Fruit fly (Drosophila melanogaster) whole organism, embryonic: Measurements from ENCODE around the gene MICAL-like.

ENCODE experiments used
- ATbp ChIP-seq: fragments of 200-800 bp; sonication (Bioruptor generic); optimal IDR thresholded peaks from 2 replicates; lab custom pipeline; 2017; ENCODE audit warnings: missing biosample characterization, mild to moderate bottlenecking, missing genetic modification characterization, missing genetic modification reagents
- Adf1 ChIP-seq: fragments of 200-800 bp; sonication (Bioruptor generic); IDR thresholded peaks from 2 replicates; pipeline ENCODE4 v1.3.6; 2022; ENCODE audit warnings: missing biosample characterization, missing genetic modification characterization
- Atf-2 ChIP-seq: fragments of 200-800 bp; sonication (Bioruptor generic); optimal IDR thresholded peaks from 2 replicates; lab custom pipeline; 2016; ENCODE audit warnings: missing biosample characterization, missing genetic modification characterization
- Atf3 ChIP-seq: fragments of 200-800 bp; sonication (Bioruptor generic); optimal IDR thresholded peaks from 3 replicates; lab custom pipeline; 2016; ENCODE audit warnings: missing biosample characterization, missing genetic modification characterization
- BEAF-32 ChIP-seq: fragments of 200-800 bp; sonication (Bioruptor generic); optimal IDR thresholded peaks from 3 replicates; lab custom pipeline; 2017; ENCODE audit warnings: missing biosample characterization, missing genetic modification characterization, mild to moderate bottlenecking, moderate library complexity, missing genetic modification reagents
- CG10274 ChIP-seq: fragments of 200-800 bp; sonication (Bioruptor generic); optimal IDR thresholded peaks from 3 replicates; lab custom pipeline; 2017; ENCODE audit warnings: missing biosample characterization, mild to moderate bottlenecking, missing genetic modification characterization
- CG10654 ChIP-seq: fragments of 200-800 bp; sonication (Bioruptor generic); optimal IDR thresholded peaks from 2 replicates; lab custom pipeline; 2016; ENCODE audit warnings: missing biosample characterization, missing genetic modification characterization
- CG11723 ChIP-seq: fragments of 200-800 bp; sonication (Bioruptor generic); optimal IDR thresholded peaks from 2 replicates; lab custom pipeline; 2017; ENCODE audit warnings: missing biosample characterization, mild to moderate bottlenecking, missing genetic modification characterization
- CG12219 ChIP-seq: fragments of 200-800 bp; sonication (Bioruptor generic); optimal IDR thresholded peaks from 3 replicates; lab custom pipeline; 2018; ENCODE audit warnings: missing biosample characterization, mild to moderate bottlenecking, missing genetic modification characterization
- CG12391 ChIP-seq: fragments of 200-800 bp; sonication (Bioruptor generic); optimal IDR thresholded peaks from 3 replicates; lab custom pipeline; 2018; ENCODE audit warnings: missing biosample characterization, mild to moderate bottlenecking, missing genetic modification characterization, moderate library complexity
- CG14050 ChIP-seq: fragments of 200-800 bp; sonication (Bioruptor generic); IDR thresholded peaks from 3 replicates; pipeline ENCODE4 v1.3.6; 2022; ENCODE audit warnings: missing biosample characterization, missing genetic modification characterization
- CG16813 ChIP-seq: fragments of 200-800 bp; sonication (Bioruptor generic); IDR thresholded peaks from 3 replicates; pipeline ENCODE4 v1.3.6; 2022; ENCODE audit warnings: missing biosample characterization, missing genetic modification characterization; ENCODE audit not compliant: partially characterized antibody
- CG17385 ChIP-seq: fragments of 200-800 bp; sonication (Bioruptor generic); optimal IDR thresholded peaks from 3 replicates; lab custom pipeline; 2018; ENCODE audit warnings: missing biosample characterization, mild to moderate bottlenecking, missing genetic modification characterization
- CG30403 ChIP-seq: fragments of 200-800 bp; sonication (Bioruptor generic); optimal IDR thresholded peaks from 3 replicates; lab custom pipeline; 2016; ENCODE audit warnings: missing biosample characterization, missing genetic modification characterization
- CG31224 ChIP-seq: fragments of 200-800 bp; sonication (Bioruptor generic); IDR thresholded peaks from 2 replicates; pipeline ENCODE4 v1.3.6; 2022; ENCODE audit warnings: missing biosample characterization, missing genetic modification characterization
- CG3163 ChIP-seq: fragments of 200-800 bp; sonication (Bioruptor generic); optimal IDR thresholded peaks from 3 replicates; lab custom pipeline; 2016; ENCODE audit warnings: missing biosample characterization, missing genetic modification characterization
- CG4424 ChIP-seq: fragments of 200-800 bp; sonication (Bioruptor generic); optimal IDR thresholded peaks from 3 replicates; lab custom pipeline; 2016; ENCODE audit warnings: missing biosample characterization, missing genetic modification characterization
- CG4854 ChIP-seq: fragments of 200-800 bp; sonication (Bioruptor generic); optimal IDR thresholded peaks from 2 replicates; lab custom pipeline; 2016; ENCODE audit warnings: missing biosample characterization, missing genetic modification characterization, inconsistent platforms
- CG6272 ChIP-seq: fragments of 200-800 bp; sonication (Bioruptor generic); IDR thresholded peaks from 2 replicates; pipeline ENCODE4 v1.3.6; 2022; ENCODE audit warnings: missing biosample characterization, missing genetic modification characterization
- CG6765 ChIP-seq: fragments of 200-800 bp; sonication (Bioruptor generic); optimal IDR thresholded peaks from 3 replicates; lab custom pipeline; 2017; ENCODE audit warnings: missing biosample characterization, mild to moderate bottlenecking, missing genetic modification characterization
- CG8765 ChIP-seq: fragments of 200-800 bp; sonication (Bioruptor generic); IDR thresholded peaks from 2 replicates; pipeline ENCODE4 v1.3.6; 2022; ENCODE audit warnings: missing biosample characterization, missing genetic modification characterization
- CG8924 ChIP-seq: fragments of 200-800 bp; optimal IDR thresholded peaks from 3 replicates; lab custom pipeline; 2019; ENCODE audit warnings: missing biosample characterization, mild to moderate bottlenecking, missing genetic modification characterization, moderate library complexity
- D ChIP-seq, 2 experiments: fragments of 200-800 bp in 1 of 2; fragments of >200 bp in 1 of 2; sonication (Bioruptor generic) in 1 of 2; optimal IDR thresholded peaks; 2 replicates in 1 of 2; 3 replicates in 1 of 2; lab custom pipeline; 2017; ENCODE audit warnings: mild to moderate bottlenecking in 1 of 2, missing biosample characterization in 1 of 2, missing genetic modification characterization in 1 of 2, missing genetic modification reagents in 1 of 2
- Dbx ChIP-seq: fragments of 200-800 bp; sonication (Bioruptor generic); IDR thresholded peaks from 3 replicates; pipeline ENCODE4 v1.3.6; 2022; ENCODE audit warnings: missing biosample characterization, missing genetic modification characterization
- Dp ChIP-seq: fragments of 200-800 bp; sonication (Bioruptor generic); optimal IDR thresholded peaks from 2 replicates; lab custom pipeline; 2018; ENCODE audit warnings: missing biosample characterization, mild to moderate bottlenecking, missing genetic modification characterization, moderate library complexity
- Drgx ChIP-seq: fragments of 200-800 bp; sonication (Bioruptor generic); IDR thresholded peaks from 2 replicates; pipeline ENCODE4 v1.3.6; 2022; ENCODE audit warnings: missing biosample characterization, missing genetic modification characterization
- HmgZ ChIP-seq: fragments of 200-800 bp; sonication (Bioruptor generic); optimal IDR thresholded peaks from 2 replicates; lab custom pipeline; 2018; ENCODE audit warnings: missing biosample characterization, mild to moderate bottlenecking, missing genetic modification characterization
- Hr39 ChIP-seq: fragments of >200 bp; optimal IDR thresholded peaks from 2 replicates; lab custom pipeline; 2017
- Neu2 ChIP-seq: fragments of 200-800 bp; sonication (Bioruptor generic); optimal IDR thresholded peaks from 3 replicates; lab custom pipeline; 2016; ENCODE audit warnings: missing biosample characterization, missing genetic modification characterization, borderline replicate concordance
- Ssrp ChIP-seq: fragments of 200-800 bp; sonication (Bioruptor generic); optimal IDR thresholded peaks from 2 replicates; lab custom pipeline; 2018; ENCODE audit warnings: missing biosample characterization, mild to moderate bottlenecking, missing genetic modification characterization, moderate library complexity
- Trl ChIP-seq, 3 experiments: fragments of >200 bp in 2 of 3; fragments of 200-800 bp in 1 of 3; sonication (Bioruptor generic) in 1 of 3; optimal IDR thresholded peaks; 2 replicates in 1 of 3; 3 replicates in 2 of 3; lab custom pipeline; 2016 to 2017; ENCODE audit warnings: missing biosample characterization in 1 of 3, missing genetic modification characterization in 1 of 3
- bsh ChIP-seq, 2 experiments: fragments of 200-800 bp; sonication (Bioruptor generic); optimal IDR thresholded peaks; 2 replicates each; lab custom pipeline; 2017 to 2018; ENCODE audit warnings: mild to moderate bottlenecking in 2 of 2, missing biosample characterization in 2 of 2, missing genetic modification characterization in 2 of 2, moderate library complexity in 1 of 2
- crp ChIP-seq, 2 experiments: fragments of 200-800 bp; sonication (Bioruptor generic); optimal IDR thresholded peaks; 2 replicates in 1 of 2; 3 replicates in 1 of 2; lab custom pipeline; 2017; ENCODE audit warnings: missing biosample characterization in 2 of 2, missing genetic modification characterization in 2 of 2, mild to moderate bottlenecking in 1 of 2, moderate library complexity in 1 of 2
- cwo ChIP-seq: fragments of 200-800 bp; sonication (Bioruptor generic); optimal IDR thresholded peaks from 3 replicates; lab custom pipeline; 2017; ENCODE audit warnings: missing biosample characterization, missing genetic modification characterization, mild to moderate bottlenecking, moderate library complexity, missing genetic modification reagents
- dm ChIP-seq: fragments of 200-800 bp; sonication (Bioruptor generic); optimal IDR thresholded peaks from 3 replicates; lab custom pipeline; 2016; ENCODE audit warnings: missing biosample characterization, missing genetic modification characterization
- fd64A ChIP-seq: fragments of 200-800 bp; sonication (Bioruptor generic); optimal IDR thresholded peaks from 3 replicates; lab custom pipeline; 2018; ENCODE audit warnings: missing biosample characterization, mild to moderate bottlenecking, missing genetic modification characterization
- gcm2 ChIP-seq: fragments of 200-800 bp; sonication (Bioruptor generic); optimal IDR thresholded peaks from 2 replicates; lab custom pipeline; 2016; ENCODE audit warnings: missing biosample characterization, missing genetic modification characterization
- ham ChIP-seq: fragments of 200-800 bp; sonication (Bioruptor generic); IDR thresholded peaks from 2 replicates; pipeline ENCODE4 v1.3.6; 2022; ENCODE audit warnings: missing biosample characterization, missing genetic modification characterization
- hbn ChIP-seq: fragments of 200-800 bp; sonication (Bioruptor generic); IDR thresholded peaks from 2 replicates; pipeline ENCODE4 v1.3.6; 2022; ENCODE audit warnings: missing biosample characterization, missing genetic modification characterization; ENCODE audit not compliant: partially characterized antibody
- her ChIP-seq: fragments of 200-800 bp; sonication (Bioruptor generic); optimal IDR thresholded peaks from 2 replicates; lab custom pipeline; 2016; ENCODE audit warnings: missing biosample characterization, missing genetic modification characterization
- kni ChIP-seq: fragments of 200-800 bp; sonication (Bioruptor generic); optimal IDR thresholded peaks from 3 replicates; lab custom pipeline; 2017; ENCODE audit warnings: mild to moderate bottlenecking, missing biosample characterization, missing genetic modification reagents, missing genetic modification characterization
- nerfin-2 ChIP-seq: fragments of 200-800 bp; sonication (Bioruptor generic); IDR thresholded peaks from 2 replicates; pipeline ENCODE4 v1.3.6; 2022; ENCODE audit warnings: missing biosample characterization, missing genetic modification characterization; ENCODE audit not compliant: partially characterized antibody
- phol ChIP-seq: fragments of 200-800 bp; sonication (Bioruptor generic); optimal IDR thresholded peaks from 3 replicates; lab custom pipeline; 2018; ENCODE audit warnings: missing biosample characterization, mild to moderate bottlenecking, missing genetic modification characterization, moderate library complexity
- rib ChIP-seq: fragments of 200-800 bp; sonication (Bioruptor generic); IDR thresholded peaks from 2 replicates; pipeline ENCODE4 v1.3.6; 2022; ENCODE audit warnings: missing biosample characterization, missing genetic modification characterization
- slbo ChIP-seq: fragments of 200-800 bp; sonication (Bioruptor generic); IDR thresholded peaks from 2 replicates; pipeline ENCODE4 v1.3.6; 2022; ENCODE audit warnings: missing biosample characterization, missing genetic modification characterization
- toy ChIP-seq: fragments of 200-800 bp; sonication (Bioruptor generic); IDR thresholded peaks from 2 replicates; pipeline ENCODE4 v1.3.6; 2022; ENCODE audit warnings: missing biosample characterization, missing genetic modification characterization
- twi ChIP-seq: fragments of 200-800 bp; optimal IDR thresholded peaks from 2 replicates; lab custom pipeline; 2019; ENCODE audit warnings: missing biosample characterization, mild to moderate bottlenecking, missing genetic modification characterization, moderate library complexity
- usp ChIP-seq: fragments of >200 bp; optimal IDR thresholded peaks from 2 replicates; lab custom pipeline; 2017; ENCODE audit warnings: missing biosample characterization, missing genetic modification characterization

The MICAL-like gene

dm6 chr3L:13015823-13016465, 812 bp upstream of the MICAL-like start, which contains the start of gene CG11267 (continued):
- no peak for TF ChIP-seq CG16813 (GFP tag; lab: Robert Waterston, UW)
- TF ChIP-seq CG30403 (GFP tag; lab: Kevin White, UChicago): peak; percentile 88
- peak; percentile 81 for TF ChIP-seq CG12219 (GFP tag; lab: Kevin White, UChicago)
- TF ChIP-seq HmgZ: peak; percentile 70
- peak; percentile 64 for TF ChIP-seq CG4854
- TF ChIP-seq hbn (GFP tag; lab: Robert Waterston, UW): no peak
- peak; percentile 88 for TF ChIP-seq slbo (GFP tag; lab: Robert Waterston, UW)
- no peak for TF ChIP-seq crp (GFP tag; optimal IDR thresholded peaks at IDR 0.05; lab: Kevin White, UChicago)
- TF ChIP-seq rib (GFP tag; lab: Robert Waterston, UW): peak; percentile 79
- TF ChIP-seq CG14050 (GFP tag; lab: Robert Waterston, UW): peak; percentile 71; the same call in 2 of the 3 replicates
- TF ChIP-seq nerfin-2 (GFP tag; lab: Robert Waterston, UW): no peak
- peak; percentile 17 for TF ChIP-seq twi (tag; lab: Kevin White, UChicago)
- peak; percentile 93 for TF ChIP-seq Dbx (GFP tag; lab: Robert Waterston, UW)
- no peak for TF ChIP-seq D (optimal IDR thresholded peaks at IDR 0.05; lab: Kevin White, UChicago)
- TF ChIP-seq D (GFP tag; optimal IDR thresholded peaks at IDR 0.05; lab: Kevin White, UChicago): peak; percentile 75
- peak; percentile 72 for TF ChIP-seq CG17385
- TF ChIP-seq her: peak; percentile 60
- peak; percentile 85 for TF ChIP-seq CG4424 (GFP tag; lab: Kevin White, UChicago)
- peak; percentile 53 for TF ChIP-seq Atf3 (GFP tag; lab: Kevin White, UChicago)
- TF ChIP-seq CG3163 (GFP tag; lab: Kevin White, UChicago): peak; percentile 12
- TF ChIP-seq Ssrp (tag; lab: Kevin White, UChicago): peak; percentile 73
- peak; percentile 49 for TF ChIP-seq CG11723 (GFP tag; lab: Kevin White, UChicago)
- peak; percentile 90 for TF ChIP-seq Drgx (GFP tag; lab: Robert Waterston, UW)
- peak; percentile 84 for TF ChIP-seq cwo (GFP tag; lab: Kevin White, UChicago)
- TF ChIP-seq Trl (optimal IDR thresholded peaks at IDR 0.05; lab: Kevin White, UChicago): no peak
- TF ChIP-seq Trl (GFP tag; optimal IDR thresholded peaks at IDR 0.05; lab: Kevin White, UChicago): peak; percentile 90
- TF ChIP-seq gcm2 (GFP tag; lab: Kevin White, UChicago): no peak
- TF ChIP-seq CG12391: peak; percentile 74
- no peak for TF ChIP-seq Hr39
- peak; percentile 86 for TF ChIP-seq CG10654
- TF ChIP-seq BEAF-32 (GFP tag; lab: Kevin White, UChicago): peak; percentile 23
- no peak for TF ChIP-seq Adf1 (GFP tag; lab: Robert Waterston, UW)
- TF ChIP-seq CG8924 (tag; lab: Kevin White, UChicago): peak; percentile 81
- peak; percentile 71 for TF ChIP-seq CG6272
- no peak for TF ChIP-seq usp (GFP tag; lab: Kevin White, UChicago)
- peak; percentile 72 for TF ChIP-seq Atf-2 (GFP tag; lab: Kevin White, UChicago)
- TF ChIP-seq Dp (GFP tag; lab: Kevin White, UChicago): no peak
- peak; percentile 68 for TF ChIP-seq CG6765
- no peak for TF ChIP-seq kni (GFP tag; lab: Kevin White, UChicago)
- TF ChIP-seq Neu2 (GFP tag; lab: Kevin White, UChicago): no peak
- peak; percentile 57; the same call in 1 of the 2 replicates for TF ChIP-seq ham (GFP tag; lab: Robert Waterston, UW)
- no peak for TF ChIP-seq fd64A (GFP tag; lab: Kevin White, UChicago)
- peak; percentile 87 for TF ChIP-seq CG31224 (GFP tag; lab: Robert Waterston, UW)
- peak; percentile 66 to 78 for TF ChIP-seq bsh (GFP tag; optimal IDR thresholded peaks at IDR 0.05; lab: Kevin White, UChicago)
- peak; percentile 79 for TF ChIP-seq CG8765
- peak; percentile 74 for TF ChIP-seq ATbp
- TF ChIP-seq toy: peak; percentile 68; the same call in 1 of the 2 replicates
- TF ChIP-seq CG10274: peak; percentile 70
- TF ChIP-seq phol (tag; lab: Kevin White, UChicago): peak; percentile 90
- TF ChIP-seq dm: peak; percentile 43
